Worm (Caenorhabditis elegans) whole organism, early embryonic: ENCODE measurements around the gene sre-18.

Source experiments
- B0310.2 ChIP-seq: sonication (generic microtip); optimal IDR thresholded peaks from 2 replicates; lab custom pipeline; 2016; ENCODE audit warnings: mild to moderate bottlenecking, missing genetic modification characterization, missing compliant biosample characterization
- F13C5.2 ChIP-seq: sonication (generic microtip); optimal IDR thresholded peaks from 2 replicates; lab custom pipeline; 2017; ENCODE audit warnings: mild to moderate bottlenecking, missing genetic modification characterization, inconsistent platforms, missing compliant biosample characterization
- aly-1 ChIP-seq: sonication (generic microtip); optimal IDR thresholded peaks from 2 replicates; lab custom pipeline; 2016; ENCODE audit warnings: missing genetic modification characterization, missing compliant biosample characterization
- ama-1 ChIP-seq: fragments of 150-350 bp; optimal IDR thresholded peaks from 2 replicates; lab custom pipeline; 2014
- ceh-13 ChIP-seq: fragments of 200-800 bp; sonication (Bioruptor generic); optimal IDR thresholded peaks from 2 replicates; lab custom pipeline; 2018; ENCODE audit warnings: mild to moderate bottlenecking, missing genetic modification characterization, missing compliant biosample characterization
- ceh-36 ChIP-seq: sonication (generic microtip); optimal IDR thresholded peaks from 2 replicates; lab custom pipeline; 2016; ENCODE audit warnings: missing genetic modification characterization, inconsistent platforms, missing compliant biosample characterization
- ets-7 ChIP-seq: sonication (generic microtip); optimal IDR thresholded peaks from 2 replicates; lab custom pipeline; 2016; ENCODE audit warnings: missing genotype, missing genetic modification characterization, missing compliant biosample characterization
- flt-1 ChIP-seq: fragments of 200-800 bp; sonication (Bioruptor generic); IDR thresholded peaks from 2 replicates; pipeline ENCODE4 v1.3.6; 2022; ENCODE audit warnings: missing genetic modification characterization, missing compliant biosample characterization
- hmbx-1 ChIP-seq: sonication (generic microtip); optimal IDR thresholded peaks from 2 replicates; lab custom pipeline; 2016; ENCODE audit warnings: mild to moderate bottlenecking, missing genetic modification characterization, missing compliant biosample characterization
- hmg-4 ChIP-seq: fragments of 200-800 bp; sonication (Bioruptor generic); optimal IDR thresholded peaks from 2 replicates; lab custom pipeline; 2018; ENCODE audit warnings: mild to moderate bottlenecking, missing genetic modification characterization, missing compliant biosample characterization
- hnd-1 ChIP-seq: sonication (generic microtip); optimal IDR thresholded peaks from 2 replicates; lab custom pipeline; 2016; ENCODE audit warnings: missing genetic modification characterization, missing compliant biosample characterization
- pes-1 ChIP-seq: fragments of 200-800 bp; sonication (Bioruptor generic); IDR thresholded peaks from 2 replicates; pipeline ENCODE4 v1.3.6; 2022; ENCODE audit warnings: missing genetic modification reagents, missing genetic modification characterization, missing compliant biosample characterization
- scrt-1 ChIP-seq: fragments of 200-800 bp; sonication (Bioruptor generic); IDR thresholded peaks from 2 replicates; pipeline ENCODE4 v1.3.6; 2022; ENCODE audit warnings: missing genetic modification characterization, missing compliant biosample characterization
- sea-1 ChIP-seq: fragments of 200-800 bp; sonication (Bioruptor generic); conservative IDR thresholded peaks from 2 replicates; pipeline ENCODE4 v1.3.6; 2022; ENCODE audit warnings: missing genetic modification characterization, missing compliant biosample characterization
- tbx-11 ChIP-seq: fragments of 200-800 bp; sonication (Bioruptor generic); IDR thresholded peaks from 2 replicates; pipeline ENCODE4 v1.3.6; 2022; ENCODE audit warnings: missing genetic modification characterization, missing compliant biosample characterization
- tbx-37 ChIP-seq: fragments of 200-800 bp; sonication (Bioruptor generic); conservative IDR thresholded peaks from 2 replicates; pipeline ENCODE4 v1.3.6; 2022; ENCODE audit warnings: missing genetic modification reagents, missing genetic modification characterization, missing compliant biosample characterization
- tra-4 ChIP-seq: sonication (generic microtip); optimal IDR thresholded peaks from 2 replicates; lab custom pipeline; 2017; ENCODE audit warnings: missing genetic modification characterization, missing compliant biosample characterization

The sre-18 gene

ce11 chrIV:12208984-12209676 lies 20.4 kb downstream of the sre-18 start, which contains the start of the genes marb-1 and F35G2.3:
Gene marb-1, minus strand, starts transcription at chrIV:12209010.
Gene F35G2.3, plus strand, starts transcription at chrIV:12209626.
- TF ChIP-seq ets-7 (tag; lab: Kevin White, UChicago), result no peak
- no peak for TF ChIP-seq ceh-36 (tag; lab: Kevin White, UChicago)
- TF ChIP-seq tbx-11 (GFP tag; lab: Robert Waterston, UW), result no peak
- no peak for TF ChIP-seq tbx-37 (GFP tag; lab: Robert Waterston, UW)
- TF ChIP-seq ama-1 (lab: Kevin White, UChicago), result no peak
- TF ChIP-seq hmbx-1 (tag; lab: Kevin White, UChicago), result no peak
- no peak for TF ChIP-seq flt-1 (GFP tag; lab: Robert Waterston, UW)
- no peak for TF ChIP-seq B0310.2
- no peak for TF ChIP-seq ceh-13 (GFP tag; lab: Kevin White, UChicago)
- TF ChIP-seq aly-1 (tag; lab: Kevin White, UChicago), result no peak
- no peak for TF ChIP-seq F13C5.2 (tag; lab: Kevin White, UChicago)
- no peak for TF ChIP-seq pes-1
- TF ChIP-seq sea-1, result no peak
- no peak for TF ChIP-seq hmg-4 (GFP tag; lab: Kevin White, UChicago)
- TF ChIP-seq hnd-1 (tag; lab: Kevin White, UChicago), result no peak
- TF ChIP-seq tra-4 (tag; lab: Kevin White, UChicago), result no peak
- no peak for TF ChIP-seq scrt-1 (GFP tag; lab: Robert Waterston, UW)

- no peak for TF ChIP-seq tbx-37 (GFP tag; lab: Robert Waterston, UW)
- no peak for TF ChIP-seq aly-1 (tag; lab: Kevin White, UChicago)
- TF ChIP-seq scrt-1 (GFP tag; lab: Robert Waterston, UW), result no peak
- no peak for TF ChIP-seq pes-1
- no peak for TF ChIP-seq B0310.2
- no peak for TF ChIP-seq hnd-1 (tag; lab: Kevin White, UChicago)
- TF ChIP-seq flt-1 (GFP tag; lab: Robert Waterston, UW), result no peak
- no peak for TF ChIP-seq tbx-11 (GFP tag; lab: Robert Waterston, UW)
- TF ChIP-seq hmbx-1 (tag; lab: Kevin White, UChicago), result no peak
Observed at ce11 chrIV:12207873-12208272, 21.7 kb downstream of the sre-18 start.

DNA sequence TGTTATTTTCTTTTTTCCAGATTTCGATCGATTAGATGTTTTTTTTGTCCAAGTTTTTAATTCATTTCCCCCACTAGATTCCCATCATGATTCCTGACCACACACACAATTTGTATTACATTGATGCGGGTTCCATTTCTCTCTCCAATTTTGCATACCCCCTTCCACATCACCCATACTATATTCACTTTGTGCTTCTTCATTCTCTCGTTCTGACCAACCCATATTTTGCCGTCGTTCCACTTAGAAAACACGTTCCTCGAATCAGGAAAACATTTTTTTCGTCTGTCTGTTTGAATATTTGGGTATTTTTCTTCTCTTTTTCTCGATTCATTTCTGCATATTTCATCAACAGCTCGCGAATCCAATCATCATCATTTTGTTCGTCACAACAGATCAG lies 22.1 kb downstream of the sre-18 start:
- no peak for TF ChIP-seq pes-1
- TF ChIP-seq B0310.2, result no peak
- no peak for TF ChIP-seq tbx-11 (GFP tag; lab: Robert Waterston, UW)
- no peak for TF ChIP-seq ets-7 (tag; lab: Kevin White, UChicago)
- no peak for TF ChIP-seq hmbx-1 (tag; lab: Kevin White, UChicago)
- TF ChIP-seq sea-1, result no peak
- TF ChIP-seq scrt-1 (GFP tag; lab: Robert Waterston, UW), result no peak
- no peak for TF ChIP-seq aly-1 (tag; lab: Kevin White, UChicago)
- no peak for TF ChIP-seq ama-1 (lab: Kevin White, UChicago)
- no peak for TF ChIP-seq hmg-4 (GFP tag; lab: Kevin White, UChicago)
- no peak for TF ChIP-seq flt-1 (GFP tag; lab: Robert Waterston, UW)
- no peak for TF ChIP-seq ceh-13 (GFP tag; lab: Kevin White, UChicago)
- no peak for TF ChIP-seq hnd-1 (tag; lab: Kevin White, UChicago)
- TF ChIP-seq tbx-37 (GFP tag; lab: Robert Waterston, UW), result no peak
- TF ChIP-seq tra-4 (tag; lab: Kevin White, UChicago), result no peak
- no peak for TF ChIP-seq F13C5.2 (tag; lab: Kevin White, UChicago)

- TF ChIP-seq flt-1 (GFP tag; lab: Robert Waterston, UW), result no peak
Observed at ce11 chrIV:12203968-12204367, 25.6 kb downstream of the sre-18 start.

- TF ChIP-seq F13C5.2 (tag; lab: Kevin White, UChicago) (no peak), ceh-13 (GFP tag; lab: Kevin White, UChicago) (no peak)
Observed at ce11 chrIV:12202949-12203348, 26.6 kb downstream of the sre-18 start, which contains the start of gene F35G2.1. Gene F35G2.1, plus strand, starts transcription at chrIV:12203249.

DNA sequence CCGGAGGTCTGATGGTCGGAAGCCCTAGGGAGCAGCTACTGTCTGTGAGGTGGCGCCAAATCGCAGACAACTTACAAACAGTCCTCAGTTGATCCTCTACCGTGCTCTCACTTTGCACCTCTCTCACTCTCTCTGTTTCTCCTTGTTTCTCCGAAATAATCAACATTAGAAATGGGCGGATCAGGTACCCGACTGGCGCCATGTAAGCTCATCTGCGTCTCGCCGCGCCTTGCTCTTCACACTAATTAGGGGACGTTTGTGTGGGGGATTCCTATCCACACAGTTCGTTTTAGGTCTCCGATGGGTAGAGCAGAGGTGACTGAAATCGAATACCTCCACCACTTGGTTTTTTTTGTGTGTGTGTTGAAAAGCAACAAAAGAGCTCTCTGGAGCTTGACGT lies 27.6 kb downstream of the sre-18 start:
- TF ChIP-seq B0310.2, result no peak

DNA sequence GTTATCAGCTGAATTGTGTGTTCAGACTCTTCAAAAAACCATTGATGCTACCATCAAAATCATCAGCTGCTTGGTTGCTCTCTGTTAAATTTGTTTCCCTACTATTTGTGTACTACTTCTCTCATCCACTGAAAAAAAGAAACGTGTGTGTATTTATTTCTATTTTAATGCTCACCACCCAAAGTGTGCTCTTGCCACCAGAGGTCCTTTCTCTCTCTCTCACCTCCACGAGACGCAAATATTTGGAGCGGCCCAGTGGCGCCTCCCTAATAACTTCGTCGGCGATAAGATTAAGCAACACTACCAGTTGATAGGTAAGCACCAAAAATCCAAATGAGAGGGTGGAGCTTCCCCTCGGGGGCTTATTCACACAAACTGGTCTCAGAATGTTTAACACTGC lies 28.8 kb downstream of the sre-18 start:
- TF ChIP-seq ceh-36 (tag; lab: Kevin White, UChicago) (no peak), ama-1 (lab: Kevin White, UChicago) (no peak), sea-1 (no peak), hmg-4 (GFP tag; lab: Kevin White, UChicago) (no peak), ceh-13 (GFP tag; lab: Kevin White, UChicago) (no peak), tbx-37 (GFP tag; lab: Robert Waterston, UW) (no peak), ets-7 (tag; lab: Kevin White, UChicago) (no peak), B0310.2 (no peak), flt-1 (GFP tag; lab: Robert Waterston, UW) (no peak), aly-1 (tag; lab: Kevin White, UChicago) (no peak), hnd-1 (tag; lab: Kevin White, UChicago) (no peak), pes-1 (no peak), hmbx-1 (tag; lab: Kevin White, UChicago) (no peak), scrt-1 (GFP tag; lab: Robert Waterston, UW) (no peak), F13C5.2 (tag; lab: Kevin White, UChicago) (no peak), tra-4 (tag; lab: Kevin White, UChicago) (no peak), tbx-11 (GFP tag; lab: Robert Waterston, UW) (no peak)
